Worm (Caenorhabditis elegans): ENCODE measurements around the gene ceh-74.
"Not testable (repeated sequence)": the region's sequence is repeated elsewhere in the genome, so short reads cannot be mapped to it uniquely, and the experiment has no call there.

- TF ChIP-seq elt-2 (tag; optimal IDR thresholded peaks at IDR 0.05); nhr-11 (tag; optimal IDR thresholded peaks at IDR 0.05); nfya-1 (tag; optimal IDR thresholded peaks at IDR 0.05); hlh-8 (tag; optimal IDR thresholded peaks at IDR 0.05); pqm-1 (tag; optimal IDR thresholded peaks at IDR 0.05); ama-1 (optimal IDR thresholded peaks at IDR 0.05); unc-3 (GFP tag; conservative IDR thresholded peaks at IDR 0.05); unc-3 (tag; optimal IDR thresholded peaks at IDR 0.05); sox-4 (tag; optimal IDR thresholded peaks at IDR 0.05); ceh-19 (GFP tag; optimal IDR thresholded peaks at IDR 0.05); unc-86 (tag; optimal IDR thresholded peaks at IDR 0.05); rnt-1 (tag; optimal IDR thresholded peaks at IDR 0.05); sox-2 (GFP tag; IDR thresholded peaks at IDR 0.05): not testable (repeated sequence)
Observed at ce11 chrV:14137766-14138165, 40.1 kb upstream of the ceh-74 start, which contains the start of gene AH10.4.
